Worm (Caenorhabditis elegans) whole organism, early embryonic: ENCODE measurements around the gene mbf-1.

ENCODE experiments used
- B0310.2 ChIP-seq: sonication (generic microtip); optimal IDR thresholded peaks from 2 replicates; lab custom pipeline; 2016; ENCODE audit warnings: mild to moderate bottlenecking, missing genetic modification characterization, missing compliant biosample characterization
- F13C5.2 ChIP-seq: sonication (generic microtip); optimal IDR thresholded peaks from 2 replicates; lab custom pipeline; 2017; ENCODE audit warnings: mild to moderate bottlenecking, missing genetic modification characterization, inconsistent platforms, missing compliant biosample characterization
- aly-1 ChIP-seq: sonication (generic microtip); optimal IDR thresholded peaks from 2 replicates; lab custom pipeline; 2016; ENCODE audit warnings: missing genetic modification characterization, missing compliant biosample characterization
- ama-1 ChIP-seq: fragments of 150-350 bp; optimal IDR thresholded peaks from 2 replicates; lab custom pipeline; 2014
- ceh-13 ChIP-seq: fragments of 200-800 bp; sonication (Bioruptor generic); optimal IDR thresholded peaks from 2 replicates; lab custom pipeline; 2018; ENCODE audit warnings: mild to moderate bottlenecking, missing genetic modification characterization, missing compliant biosample characterization
- ceh-36 ChIP-seq: sonication (generic microtip); optimal IDR thresholded peaks from 2 replicates; lab custom pipeline; 2016; ENCODE audit warnings: missing genetic modification characterization, inconsistent platforms, missing compliant biosample characterization
- ets-7 ChIP-seq: sonication (generic microtip); optimal IDR thresholded peaks from 2 replicates; lab custom pipeline; 2016; ENCODE audit warnings: missing genotype, missing genetic modification characterization, missing compliant biosample characterization
- flt-1 ChIP-seq: fragments of 200-800 bp; sonication (Bioruptor generic); IDR thresholded peaks from 2 replicates; pipeline ENCODE4 v1.3.6; 2022; ENCODE audit warnings: missing genetic modification characterization, missing compliant biosample characterization
- hmbx-1 ChIP-seq: sonication (generic microtip); optimal IDR thresholded peaks from 2 replicates; lab custom pipeline; 2016; ENCODE audit warnings: mild to moderate bottlenecking, missing genetic modification characterization, missing compliant biosample characterization
- hmg-4 ChIP-seq: fragments of 200-800 bp; sonication (Bioruptor generic); optimal IDR thresholded peaks from 2 replicates; lab custom pipeline; 2018; ENCODE audit warnings: mild to moderate bottlenecking, missing genetic modification characterization, missing compliant biosample characterization
- hnd-1 ChIP-seq: sonication (generic microtip); optimal IDR thresholded peaks from 2 replicates; lab custom pipeline; 2016; ENCODE audit warnings: missing genetic modification characterization, missing compliant biosample characterization
- pes-1 ChIP-seq: fragments of 200-800 bp; sonication (Bioruptor generic); IDR thresholded peaks from 2 replicates; pipeline ENCODE4 v1.3.6; 2022; ENCODE audit warnings: missing genetic modification reagents, missing genetic modification characterization, missing compliant biosample characterization
- scrt-1 ChIP-seq: fragments of 200-800 bp; sonication (Bioruptor generic); IDR thresholded peaks from 2 replicates; pipeline ENCODE4 v1.3.6; 2022; ENCODE audit warnings: missing genetic modification characterization, missing compliant biosample characterization
- sea-1 ChIP-seq: fragments of 200-800 bp; sonication (Bioruptor generic); conservative IDR thresholded peaks from 2 replicates; pipeline ENCODE4 v1.3.6; 2022; ENCODE audit warnings: missing genetic modification characterization, missing compliant biosample characterization
- tbx-11 ChIP-seq: fragments of 200-800 bp; sonication (Bioruptor generic); IDR thresholded peaks from 2 replicates; pipeline ENCODE4 v1.3.6; 2022; ENCODE audit warnings: missing genetic modification characterization, missing compliant biosample characterization
- tbx-37 ChIP-seq: fragments of 200-800 bp; sonication (Bioruptor generic); conservative IDR thresholded peaks from 2 replicates; pipeline ENCODE4 v1.3.6; 2022; ENCODE audit warnings: missing genetic modification reagents, missing genetic modification characterization, missing compliant biosample characterization
- tra-4 ChIP-seq: sonication (generic microtip); optimal IDR thresholded peaks from 2 replicates; lab custom pipeline; 2017; ENCODE audit warnings: missing genetic modification characterization, missing compliant biosample characterization

Gene mbf-1

ce11 chrIV:11491422-11491821 is 11.3 kb upstream of the mbf-1 start:
- no peak for TF ChIP-seq sea-1 (GFP tag; lab: Robert Waterston, UW)
- TF ChIP-seq B0310.2 (tag; lab: Kevin White, UChicago): no peak
- TF ChIP-seq ets-7 (tag; lab: Kevin White, UChicago): no peak

- TF ChIP-seq ets-7 (tag; lab: Kevin White, UChicago) (no peak), ceh-36 (tag; lab: Kevin White, UChicago) (no peak), hmbx-1 (no peak), tbx-11 (no peak), hmg-4 (GFP tag; lab: Kevin White, UChicago) (no peak)
These were observed 9.6 kb upstream of the mbf-1 start for ce11 chrIV:11489610-11490339.

- TF ChIP-seq tbx-37 (no peak), pes-1 (no peak)
These were observed 8.9 kb upstream of the mbf-1 start for ce11 chrIV:11489077-11489476.

ce11 chrIV:11487889-11488556 is 7.9 kb upstream of the mbf-1 start:
- no peak for TF ChIP-seq aly-1 (tag; lab: Kevin White, UChicago)
- no peak for TF ChIP-seq hmg-4 (GFP tag; lab: Kevin White, UChicago)
- TF ChIP-seq tbx-37: no peak
- TF ChIP-seq pes-1: no peak
- no peak for TF ChIP-seq ceh-13
- no peak for TF ChIP-seq sea-1 (GFP tag; lab: Robert Waterston, UW)
- no peak for TF ChIP-seq ets-7 (tag; lab: Kevin White, UChicago)
- TF ChIP-seq B0310.2 (tag; lab: Kevin White, UChicago): no peak
- TF ChIP-seq F13C5.2 (tag; lab: Kevin White, UChicago): no peak

- TF ChIP-seq hnd-1 (tag; lab: Kevin White, UChicago): no peak
- no peak for TF ChIP-seq scrt-1 (GFP tag; lab: Robert Waterston, UW)
- TF ChIP-seq ceh-36 (tag; lab: Kevin White, UChicago): no peak
- no peak for TF ChIP-seq aly-1 (tag; lab: Kevin White, UChicago)
- no peak for TF ChIP-seq hmbx-1
- TF ChIP-seq ama-1 (lab: Kevin White, UChicago): no peak
- TF ChIP-seq pes-1: no peak
- no peak for TF ChIP-seq tbx-37
- no peak for TF ChIP-seq F13C5.2 (tag; lab: Kevin White, UChicago)
- TF ChIP-seq ceh-13: no peak
- no peak for TF ChIP-seq tbx-11
- TF ChIP-seq B0310.2 (tag; lab: Kevin White, UChicago): no peak
These were observed 6.7 kb upstream of the mbf-1 start for ce11 chrIV:11486859-11487258.

- TF ChIP-seq ceh-13: no peak
- TF ChIP-seq tbx-37: no peak
- no peak for TF ChIP-seq tbx-11
- no peak for TF ChIP-seq sea-1 (GFP tag; lab: Robert Waterston, UW)
- TF ChIP-seq hnd-1 (tag; lab: Kevin White, UChicago): no peak
These were observed 1.1 kb downstream of the mbf-1 start, which contains the start of gene catp-8 for ce11 chrIV:11479095-11479494. Gene catp-8 (minus strand): TSS chrIV:11479251.

ce11 chrIV:11475080-11475479 is 5.1 kb downstream of the mbf-1 start:
- TF ChIP-seq B0310.2 (tag; lab: Kevin White, UChicago): no peak

- TF ChIP-seq ceh-13: peak; percentile 84
- peak; percentile 95 for TF ChIP-seq F13C5.2 (tag; lab: Kevin White, UChicago)
- peak; percentile 96 for TF ChIP-seq sea-1 (GFP tag; lab: Robert Waterston, UW)
- TF ChIP-seq flt-1 (GFP tag; lab: Robert Waterston, UW): peak; percentile 91
- TF ChIP-seq tbx-37: peak; percentile 95
- TF ChIP-seq pes-1: peak; percentile 95
- peak; percentile 97 for TF ChIP-seq tbx-11
- peak; percentile 87 for TF ChIP-seq hnd-1 (tag; lab: Kevin White, UChicago)
- TF ChIP-seq ceh-36 (tag; lab: Kevin White, UChicago): peak; percentile 93
- TF ChIP-seq ama-1 (lab: Kevin White, UChicago): peak; percentile 65
- TF ChIP-seq ets-7 (tag; lab: Kevin White, UChicago): peak; percentile 86
- peak; percentile 94 for TF ChIP-seq scrt-1 (GFP tag; lab: Robert Waterston, UW)
- TF ChIP-seq hmbx-1: peak; percentile 92
- TF ChIP-seq tra-4 (tag; lab: Kevin White, UChicago): peak; percentile 62
- TF ChIP-seq aly-1 (tag; lab: Kevin White, UChicago): peak; percentile 95
- peak; percentile 97 for TF ChIP-seq hmg-4 (GFP tag; lab: Kevin White, UChicago)
- peak; percentile 92 for TF ChIP-seq B0310.2 (tag; lab: Kevin White, UChicago)
These were observed 6.1 kb downstream of the mbf-1 start for ce11 chrIV:11474067-11474466.

- TF ChIP-seq B0310.2 (tag; lab: Kevin White, UChicago): no peak
- TF ChIP-seq ets-7 (tag; lab: Kevin White, UChicago): no peak
- TF ChIP-seq tra-4 (tag; lab: Kevin White, UChicago): no peak
These were observed 8.1 kb downstream of the mbf-1 start for ce11 chrIV:11472023-11472422.
